Fruit fly (Drosophila melanogaster) whole organism, embryonic: Measurements from ENCODE around the gene CG32305.

Experiments
- Asciz ChIP-seq: fragments of 200-800 bp; sonication (Bioruptor generic); optimal IDR thresholded peaks from 2 replicates; lab custom pipeline; 2017; ENCODE audit warnings: missing biosample characterization, mild to moderate bottlenecking, missing genetic modification characterization, missing genetic modification reagents
- Awh ChIP-seq: fragments of 200-800 bp; sonication (Bioruptor generic); IDR thresholded peaks from 2 replicates; pipeline ENCODE4, ENCODE4 v1.3.6; 2022; ENCODE audit warnings: missing biosample characterization, missing genetic modification characterization
- Blimp-1 ChIP-seq: fragments of 200-800 bp; sonication (Bioruptor generic); optimal IDR thresholded peaks from 3 replicates; lab custom pipeline; 2018; ENCODE audit warnings: missing biosample characterization, missing genetic modification characterization, mild to moderate bottlenecking, moderate library complexity, missing genetic modification reagents
- CG10979 ChIP-seq: fragments of 200-800 bp; sonication (Bioruptor generic); optimal IDR thresholded peaks from 2 replicates; lab custom pipeline; 2018; ENCODE audit warnings: missing biosample characterization, mild to moderate bottlenecking, missing genetic modification characterization, moderate library complexity
- CG14860 ChIP-seq: fragments of 200-800 bp; sonication (Bioruptor generic); IDR thresholded peaks from 3 replicates; pipeline ENCODE4 v1.3.6; 2022; ENCODE audit warnings: missing biosample characterization, missing genetic modification characterization; ENCODE audit not compliant: partially characterized antibody
- CG17328 ChIP-seq: fragments of 200-800 bp; sonication (Bioruptor generic); IDR thresholded peaks from 2 replicates; pipeline ENCODE4 v1.3.6; 2022; ENCODE audit warnings: missing biosample characterization, missing genetic modification characterization
- CG2129 ChIP-seq: fragments of 200-800 bp; sonication (Bioruptor generic); IDR thresholded peaks from 2 replicates; pipeline ENCODE4 v1.3.6; 2022; ENCODE audit warnings: missing biosample characterization, missing genetic modification characterization; ENCODE audit not compliant: partially characterized antibody
- CG31441 ChIP-seq: fragments of 200-800 bp; sonication (Bioruptor generic); IDR thresholded peaks from 2 replicates; pipeline ENCODE4 v1.3.6; 2022; ENCODE audit warnings: missing biosample characterization, missing genetic modification characterization
- CG3281 ChIP-seq: fragments of 200-800 bp; sonication (Bioruptor generic); optimal IDR thresholded peaks from 3 replicates; lab custom pipeline; 2017; ENCODE audit warnings: missing biosample characterization, mild to moderate bottlenecking, missing genetic modification characterization
- CG6765 ChIP-seq: fragments of 200-800 bp; sonication (Bioruptor generic); optimal IDR thresholded peaks from 3 replicates; lab custom pipeline; 2017; ENCODE audit warnings: missing biosample characterization, mild to moderate bottlenecking, missing genetic modification characterization
- CG9797 ChIP-seq: fragments of 200-800 bp; sonication (Bioruptor generic); optimal IDR thresholded peaks from 3 replicates; lab custom pipeline; 2018; ENCODE audit warnings: missing biosample characterization, mild to moderate bottlenecking, missing genetic modification characterization
- Camta ChIP-seq: fragments of 200-800 bp; sonication (Bioruptor generic); optimal IDR thresholded peaks from 2 replicates; lab custom pipeline; 2016; ENCODE audit warnings: missing biosample characterization, missing genetic modification characterization
- CkIIα-i1 ChIP-seq: fragments of 200-800 bp; sonication (Bioruptor generic); IDR thresholded peaks from 2 replicates; pipeline ENCODE4 v1.3.6; 2022; ENCODE audit warnings: missing biosample characterization, missing genetic modification characterization
- Deaf1 ChIP-seq: fragments of 200-800 bp; optimal IDR thresholded peaks from 3 replicates; lab custom pipeline; 2019; ENCODE audit warnings: missing biosample characterization, mild to moderate bottlenecking, missing genetic modification characterization, moderate library complexity
- Dfd ChIP-seq, 2 experiments: fragments of >200 bp; optimal IDR thresholded peaks; 2 replicates each; lab custom pipeline; 2017; ENCODE audit warnings: missing biosample characterization in 2 of 2, missing genetic modification characterization in 2 of 2
- Elba2 ChIP-seq: fragments of 200-800 bp; sonication (Bioruptor generic); optimal IDR thresholded peaks from 3 replicates; lab custom pipeline; 2016; ENCODE audit warnings: missing biosample characterization, missing genetic modification characterization
- Fer2 ChIP-seq: fragments of 200-800 bp; sonication (Bioruptor generic); optimal IDR thresholded peaks from 2 replicates; lab custom pipeline; 2018; ENCODE audit warnings: missing biosample characterization, mild to moderate bottlenecking, missing genetic modification characterization, moderate library complexity
- Hmx ChIP-seq: fragments of 200-800 bp; sonication (Bioruptor generic); optimal IDR thresholded peaks from 2 replicates; lab custom pipeline; 2016; ENCODE audit warnings: missing biosample characterization, missing genetic modification characterization
- Hr3 ChIP-seq: fragments of 200-800 bp; sonication (Bioruptor generic); optimal IDR thresholded peaks from 3 replicates; lab custom pipeline; 2016; ENCODE audit warnings: missing biosample characterization, missing genetic modification characterization
- Hr39 ChIP-seq: fragments of >200 bp; optimal IDR thresholded peaks from 2 replicates; lab custom pipeline; 2017
- Max ChIP-seq: fragments of 200-800 bp; sonication (Bioruptor generic); optimal IDR thresholded peaks from 2 replicates; lab custom pipeline; 2016; ENCODE audit warnings: missing biosample characterization, mild to moderate bottlenecking, missing genetic modification characterization
- Myb ChIP-seq: fragments of 200-800 bp; sonication (Bioruptor generic); optimal IDR thresholded peaks from 2 replicates; lab custom pipeline; 2016; ENCODE audit warnings: missing biosample characterization, missing genetic modification characterization
- NC2α ChIP-seq: fragments of 200-800 bp; sonication (Bioruptor generic); optimal IDR thresholded peaks from 2 replicates; lab custom pipeline; 2016; ENCODE audit warnings: missing biosample characterization, missing genetic modification characterization
- Nf-YB ChIP-seq: fragments of 200-800 bp; sonication (Bioruptor generic); optimal IDR thresholded peaks from 3 replicates; lab custom pipeline; 2019; ENCODE audit warnings: missing biosample characterization, mild to moderate bottlenecking, missing genetic modification characterization, moderate library complexity
- Sin3A ChIP-seq: fragments of >200 bp; optimal IDR thresholded peaks from 2 replicates; lab custom pipeline; 2018
- TFAM ChIP-seq: fragments of 200-800 bp; sonication (Bioruptor generic); optimal IDR thresholded peaks from 2 replicates; lab custom pipeline; 2017; ENCODE audit warnings: missing biosample characterization, missing genetic modification characterization, inconsistent platforms
- Vsx1 ChIP-seq: fragments of 200-800 bp; sonication (Bioruptor generic); optimal IDR thresholded peaks from 2 replicates; lab custom pipeline; 2017; ENCODE audit warnings: missing biosample characterization, mild to moderate bottlenecking, missing genetic modification characterization, missing genetic modification reagents
- bigmax ChIP-seq: fragments of 200-800 bp; sonication (Bioruptor generic); optimal IDR thresholded peaks from 2 replicates; lab custom pipeline; 2018; ENCODE audit warnings: missing biosample characterization, mild to moderate bottlenecking, missing genetic modification characterization
- crc ChIP-seq: fragments of 200-800 bp; sonication (Bioruptor generic); optimal IDR thresholded peaks from 2 replicates; lab custom pipeline; 2016; ENCODE audit warnings: missing biosample characterization, missing genetic modification characterization
- cwo ChIP-seq: fragments of 200-800 bp; sonication (Bioruptor generic); optimal IDR thresholded peaks from 3 replicates; lab custom pipeline; 2017; ENCODE audit warnings: missing biosample characterization, missing genetic modification characterization, mild to moderate bottlenecking, moderate library complexity, missing genetic modification reagents
- da ChIP-seq: fragments of 200-800 bp; sonication (Bioruptor generic); optimal IDR thresholded peaks from 2 replicates; lab custom pipeline; 2016; ENCODE audit warnings: missing biosample characterization, missing genetic modification characterization
- dimm ChIP-seq: fragments of 200-800 bp; sonication (Bioruptor generic); IDR thresholded peaks from 2 replicates; pipeline ENCODE4 v1.3.6; 2022; ENCODE audit warnings: missing biosample characterization, missing genetic modification characterization
- eyg ChIP-seq: fragments of 200-800 bp; sonication (Bioruptor generic); optimal IDR thresholded peaks from 3 replicates; lab custom pipeline; 2016; ENCODE audit warnings: missing biosample characterization, missing genetic modification characterization
- fd102C ChIP-seq: fragments of 200-800 bp; sonication (Bioruptor generic); optimal IDR thresholded peaks from 2 replicates; lab custom pipeline; 2018; ENCODE audit warnings: missing biosample characterization, mild to moderate bottlenecking, missing genetic modification characterization, moderate library complexity
- h ChIP-seq: fragments of >200 bp; optimal IDR thresholded peaks from 2 replicates; lab custom pipeline; 2017
- her ChIP-seq: fragments of 200-800 bp; sonication (Bioruptor generic); optimal IDR thresholded peaks from 2 replicates; lab custom pipeline; 2016; ENCODE audit warnings: missing biosample characterization, missing genetic modification characterization
- klu ChIP-seq: fragments of 200-800 bp; sonication (Bioruptor generic); IDR thresholded peaks from 2 replicates; pipeline ENCODE4 v1.3.6; 2022; ENCODE audit warnings: missing biosample characterization, missing genetic modification characterization
- knrl ChIP-seq: fragments of 200-800 bp; sonication (Bioruptor generic); IDR thresholded peaks from 3 replicates; pipeline ENCODE4 v1.3.6; 2022; ENCODE audit warnings: missing biosample characterization, missing genetic modification characterization; ENCODE audit not compliant: partially characterized antibody
- nerfin-2 ChIP-seq: fragments of 200-800 bp; sonication (Bioruptor generic); IDR thresholded peaks from 2 replicates; pipeline ENCODE4 v1.3.6; 2022; ENCODE audit warnings: missing biosample characterization, missing genetic modification characterization; ENCODE audit not compliant: partially characterized antibody
- pb ChIP-seq: fragments of 200-800 bp; sonication (Bioruptor generic); optimal IDR thresholded peaks from 3 replicates; lab custom pipeline; 2016; ENCODE audit warnings: missing biosample characterization, missing genetic modification characterization
- pita ChIP-seq: fragments of 200-800 bp; sonication (Bioruptor generic); optimal IDR thresholded peaks from 2 replicates; lab custom pipeline; 2017; ENCODE audit warnings: missing biosample characterization, mild to moderate bottlenecking, missing genetic modification characterization
- pum ChIP-seq: fragments of 200-800 bp; sonication (Bioruptor generic); optimal IDR thresholded peaks from 2 replicates; lab custom pipeline; 2016; ENCODE audit warnings: missing biosample characterization, missing genetic modification characterization
- ranshi ChIP-seq: fragments of 200-800 bp; sonication (Bioruptor generic); IDR thresholded peaks from 2 replicates; pipeline ENCODE4 v1.3.6; 2022; ENCODE audit warnings: missing biosample characterization, missing genetic modification characterization
- schlank ChIP-seq: fragments of 200-800 bp; sonication (Bioruptor generic); optimal IDR thresholded peaks from 2 replicates; lab custom pipeline; 2018; ENCODE audit warnings: missing biosample characterization, mild to moderate bottlenecking, missing genetic modification characterization
- shn ChIP-seq: fragments of 200-800 bp; sonication (Bioruptor generic); optimal IDR thresholded peaks from 3 replicates; lab custom pipeline; 2016; ENCODE audit warnings: missing biosample characterization, missing genetic modification characterization
- sim ChIP-seq: fragments of 200-800 bp; sonication (Bioruptor generic); IDR thresholded peaks from 2 replicates; pipeline ENCODE4 v1.3.6; 2022; ENCODE audit warnings: missing biosample characterization, missing genetic modification characterization
- sob ChIP-seq: fragments of 200-800 bp; sonication (Bioruptor generic); IDR thresholded peaks from 2 replicates; pipeline ENCODE4 v1.3.6; 2022; ENCODE audit warnings: missing biosample characterization, missing genetic modification characterization
- stc ChIP-seq: fragments of 200-800 bp; sonication (Bioruptor generic); IDR thresholded peaks from 2 replicates; pipeline ENCODE4 v1.3.6; 2022; ENCODE audit warnings: missing biosample characterization, missing genetic modification characterization
- unc-4 ChIP-seq: fragments of 200-800 bp; sonication (Bioruptor generic); IDR thresholded peaks from 2 replicates; pipeline ENCODE4 v1.3.6; 2022; ENCODE audit warnings: missing biosample characterization, missing genetic modification characterization; ENCODE audit not compliant: partially characterized antibody
- wek ChIP-seq: fragments of 200-800 bp; sonication (Bioruptor generic); optimal IDR thresholded peaks from 3 replicates; lab custom pipeline; 2018; ENCODE audit warnings: missing biosample characterization, mild to moderate bottlenecking, missing genetic modification characterization, moderate library complexity
- wor ChIP-seq: fragments of 200-800 bp; sonication (Bioruptor generic); IDR thresholded peaks from 2 replicates; pipeline ENCODE4 v1.3.6; 2022; ENCODE audit warnings: missing biosample characterization, missing genetic modification characterization
- yki ChIP-seq: fragments of >200 bp; optimal IDR thresholded peaks from 3 replicates; lab custom pipeline; 2018

CG32305 gene

DNA sequence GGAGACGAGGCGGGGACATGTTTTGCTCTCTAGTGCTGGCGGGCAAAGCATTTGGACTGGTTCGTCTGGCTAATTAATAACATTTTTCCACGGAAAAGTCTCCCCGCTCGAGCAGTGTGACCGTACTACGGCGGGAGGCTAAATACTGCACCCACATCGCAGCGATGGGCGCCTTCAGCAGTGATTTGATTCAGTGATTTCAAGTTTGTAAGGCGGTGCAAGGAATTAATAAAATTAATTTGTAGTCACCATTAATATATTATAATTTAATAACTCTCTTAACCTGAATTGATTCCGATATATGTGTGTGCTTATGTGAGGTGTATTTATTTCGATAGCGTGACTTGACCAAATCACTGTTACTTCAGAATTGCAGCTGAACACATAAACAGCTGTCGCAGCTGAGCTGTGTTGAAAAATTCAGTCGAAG lies 14.1 kb downstream of the CG32305 start, which contains the start of the genes oxt and CG13807 (continued):
- TF ChIP-seq sim (GFP tag; lab: Robert Waterston, UW): peak; percentile 71; the same call in 1 of the 2 replicates
- TF ChIP-seq unc-4 (GFP tag; lab: Robert Waterston, UW): peak; percentile 36; the same call in 1 of the 2 replicates
- peak; percentile 30 for TF ChIP-seq da (GFP tag; lab: Kevin White, UChicago)
- TF ChIP-seq Awh (GFP tag; lab: Robert Waterston, UW): peak; percentile 81
- TF ChIP-seq pum (GFP tag; lab: Kevin White, UChicago): peak; percentile 73
- TF ChIP-seq Deaf1 (tag; lab: Kevin White, UChicago): no peak
- TF ChIP-seq CG2129 (GFP tag; lab: Robert Waterston, UW): no peak
- TF ChIP-seq dimm: peak; percentile 76
- TF ChIP-seq Max (GFP tag; lab: Kevin White, UChicago): peak; percentile 88
- peak; percentile 74 for TF ChIP-seq CG9797
- TF ChIP-seq Asciz (GFP tag; lab: Kevin White, UChicago): peak; percentile 70
- TF ChIP-seq eyg (GFP tag; lab: Kevin White, UChicago): no peak
- peak; percentile 69 for TF ChIP-seq cwo (GFP tag; lab: Kevin White, UChicago)
- TF ChIP-seq Hmx (GFP tag; lab: Kevin White, UChicago): no peak
- TF ChIP-seq Myb (GFP tag; lab: Kevin White, UChicago): peak; percentile 1
- no peak for TF ChIP-seq her (GFP tag; lab: Kevin White, UChicago)
- peak; percentile 67 for TF ChIP-seq Camta
- peak; percentile 64 for TF ChIP-seq schlank (tag; lab: Kevin White, UChicago)
- no peak for TF ChIP-seq Dfd (GFP tag; optimal IDR thresholded peaks at IDR 0.05; lab: Kevin White, UChicago)
- peak; percentile 68 for TF ChIP-seq Sin3A (lab: Kevin White, UChicago)
- no peak for TF ChIP-seq nerfin-2 (GFP tag; lab: Robert Waterston, UW)
- no peak for TF ChIP-seq pb (GFP tag; lab: Kevin White, UChicago)
- peak; percentile 85 for TF ChIP-seq Fer2 (tag; lab: Kevin White, UChicago)
- TF ChIP-seq Hr39 (lab: Kevin White, UChicago): no peak
- TF ChIP-seq wor: peak; percentile 79
- peak; percentile 29 for TF ChIP-seq CG6765 (GFP tag; lab: Kevin White, UChicago)
- peak; percentile 66 for TF ChIP-seq Nf-YB
- TF ChIP-seq Vsx1 (GFP tag; lab: Kevin White, UChicago): peak; percentile 94
- TF ChIP-seq crc (GFP tag; lab: Kevin White, UChicago): peak; percentile 28
- TF ChIP-seq knrl (GFP tag; lab: Robert Waterston, UW): peak; percentile 18; the same call in 1 of the 3 replicates
- TF ChIP-seq TFAM: peak; percentile 10
- TF ChIP-seq wek (GFP tag; lab: Kevin White, UChicago): peak; percentile 61
- peak; percentile 86 for TF ChIP-seq Hr3 (GFP tag; lab: Kevin White, UChicago)
- TF ChIP-seq bigmax (GFP tag; lab: Kevin White, UChicago): no peak
- peak; percentile 85 for TF ChIP-seq CG17328
- no peak for TF ChIP-seq CkIIα-i1 (GFP tag; lab: Robert Waterston, UW)
- TF ChIP-seq Elba2 (GFP tag; lab: Kevin White, UChicago): peak; percentile 29
- TF ChIP-seq fd102C (GFP tag; lab: Kevin White, UChicago): peak; percentile 42
- TF ChIP-seq CG14860 (GFP tag; lab: Robert Waterston, UW): no peak
- TF ChIP-seq NC2α (GFP tag; lab: Kevin White, UChicago): no peak
- TF ChIP-seq ranshi (GFP tag; lab: Robert Waterston, UW): peak; percentile 91
- no peak for TF ChIP-seq yki (lab: Kevin White, UChicago)
- TF ChIP-seq CG3281 (GFP tag; lab: Kevin White, UChicago): peak; percentile 84
- TF ChIP-seq klu (GFP tag; lab: Robert Waterston, UW): peak; percentile 83
- TF ChIP-seq stc (GFP tag; lab: Robert Waterston, UW): peak; percentile 85
- no peak for TF ChIP-seq h (lab: Kevin White, UChicago)
- TF ChIP-seq sob (GFP tag; lab: Robert Waterston, UW): peak; percentile 89
- no peak for TF ChIP-seq pita (GFP tag; lab: Kevin White, UChicago)
- TF ChIP-seq shn (GFP tag; lab: Kevin White, UChicago): no peak
- peak; percentile 100 for TF ChIP-seq CG31441 (GFP tag; lab: Robert Waterston, UW)
- peak; percentile 76 for TF ChIP-seq Blimp-1 (GFP tag; lab: Kevin White, UChicago)
- TF ChIP-seq CG10979 (tag; lab: Kevin White, UChicago): peak; percentile 78
